Worm (Caenorhabditis elegans) whole organism, late embryonic: ENCODE data around the gene Y57G11C.5.

Experiments
- F13H6.1 ChIP-seq: sonication (generic microtip); optimal IDR thresholded peaks from 2 replicates; lab custom pipeline; 2016; ENCODE audit warnings: missing genetic modification characterization, missing compliant biosample characterization
- Y22D7AL.16 ChIP-seq: sonication (generic microtip); optimal IDR thresholded peaks from 2 replicates; lab custom pipeline; 2016; ENCODE audit warnings: missing genetic modification characterization, missing compliant biosample characterization
- ahr-1 ChIP-seq: sonication (generic microtip); optimal IDR thresholded peaks from 2 replicates; lab custom pipeline; 2016; ENCODE audit warnings: missing genetic modification characterization, missing compliant biosample characterization
- ama-1 ChIP-seq: fragments of 150-350 bp; optimal IDR thresholded peaks from 2 replicates; lab custom pipeline; 2014
- ceh-45 ChIP-seq: fragments of 200-800 bp; sonication (Bioruptor generic); IDR thresholded peaks from 2 replicates; pipeline ENCODE4 v1.3.6; 2022; ENCODE audit warnings: missing genetic modification reagents, missing genetic modification characterization, missing compliant biosample characterization
- lim-6 ChIP-seq: sonication (generic microtip); optimal IDR thresholded peaks from 2 replicates; lab custom pipeline; 2016; ENCODE audit warnings: missing genetic modification characterization, missing compliant biosample characterization
- mec-3 ChIP-seq: sonication (generic microtip); optimal IDR thresholded peaks from 2 replicates; lab custom pipeline; 2016; ENCODE audit warnings: borderline replicate concordance, missing genetic modification characterization, missing compliant biosample characterization
- nhr-11 ChIP-seq: fragments of 150-350 bp; optimal IDR thresholded peaks from 2 replicates; lab custom pipeline; 2014; ENCODE audit warnings: missing biosample characterization, missing genetic modification characterization
- pha-4 ChIP-seq: fragments of 150-350 bp; optimal IDR thresholded peaks from 2 replicates; lab custom pipeline; 2018; ENCODE audit warnings: missing biosample characterization, missing genetic modification reagents, missing genetic modification characterization
- ref-2 ChIP-seq: sonication (generic microtip); optimal IDR thresholded peaks from 2 replicates; lab custom pipeline; 2016; ENCODE audit warnings: missing genetic modification characterization, missing compliant biosample characterization
- sox-4 ChIP-seq: sonication (generic microtip); optimal IDR thresholded peaks from 2 replicates; lab custom pipeline; 2017; ENCODE audit warnings: mild to moderate bottlenecking, missing genetic modification characterization, inconsistent platforms, missing compliant biosample characterization
- zip-5 ChIP-seq: sonication (generic microtip); optimal IDR thresholded peaks from 2 replicates; lab custom pipeline; 2016; ENCODE audit warnings: missing genetic modification characterization, missing compliant biosample characterization

ce11 chrIV:14771325-14771724 is 6.1 kb upstream of the Y57G11C.5 start, which contains the start of gene degl-1:
- TF ChIP-seq lim-6 (no peak), Y22D7AL.16 (tag; lab: Kevin White, UChicago) (no peak), nhr-11 (tag; lab: Kevin White, UChicago) (no peak), sox-4 (tag; lab: Kevin White, UChicago) (no peak), ceh-45 (GFP tag; lab: Robert Waterston, UW) (no peak), ama-1 (no peak), F13H6.1 (no peak), ref-2 (tag; lab: Kevin White, UChicago) (no peak), ahr-1 (tag; lab: Kevin White, UChicago) (no peak), pha-4 (tag; lab: Kevin White, UChicago) (no peak), mec-3 (tag; lab: Kevin White, UChicago) (no peak), zip-5 (no peak)
